Worm (Caenorhabditis elegans) whole organism, L3 larva: ENCODE data around the gene mmcm-1.

Source experiments
- R02D3.7 ChIP-seq: fragments of 150-350 bp; optimal IDR thresholded peaks from 2 replicates; lab custom pipeline; 2014; ENCODE audit warnings: missing biosample characterization, missing genetic modification characterization
- ZK546.5 ChIP-seq: sonication (generic microtip); optimal IDR thresholded peaks from 2 replicates; lab custom pipeline; 2017; ENCODE audit warnings: missing biosample characterization, missing genetic modification characterization
- aly-2 ChIP-seq: fragments of 150-350 bp; optimal IDR thresholded peaks from 2 replicates; lab custom pipeline; 2014; ENCODE audit warnings: missing biosample characterization, missing genetic modification characterization
- ama-1 ChIP-seq: fragments of 150-350 bp; optimal IDR thresholded peaks from 2 replicates; lab custom pipeline; 2018
- ceh-16 ChIP-seq: sonication (generic microtip); optimal IDR thresholded peaks from 2 replicates; lab custom pipeline; 2017; ENCODE audit warnings: missing biosample characterization, missing genetic modification characterization
- ceh-28 ChIP-seq: fragments of 150-350 bp; optimal IDR thresholded peaks from 2 replicates; lab custom pipeline; 2014; ENCODE audit warnings: missing biosample characterization, missing genetic modification reagents, missing genetic modification characterization
- ceh-82 ChIP-seq: fragments of 150-350 bp; optimal IDR thresholded peaks from 2 replicates; lab custom pipeline; 2014; ENCODE audit warnings: missing biosample characterization, missing genetic modification characterization
- ceh-9 ChIP-seq: sonication (generic microtip); optimal IDR thresholded peaks from 2 replicates; lab custom pipeline; 2018; ENCODE audit warnings: missing biosample characterization, missing genetic modification characterization
- daf-12 ChIP-seq: fragments of 150-350 bp; optimal IDR thresholded peaks from 2 replicates; lab custom pipeline; 2014; ENCODE audit warnings: missing biosample characterization, missing genetic modification reagents, missing genetic modification characterization
- egl-27 ChIP-seq: sonication (generic microtip); optimal IDR thresholded peaks from 4 replicates; lab custom pipeline; 2017; ENCODE audit warnings: missing biosample characterization, missing genetic modification reagents, missing genetic modification characterization
- egl-5 ChIP-seq: fragments of 150-350 bp; optimal IDR thresholded peaks from 2 replicates; lab custom pipeline; 2017; ENCODE audit warnings: missing biosample characterization, missing genetic modification reagents, missing genetic modification characterization, inconsistent platforms
- elt-1 ChIP-seq: fragments of 150-350 bp; optimal IDR thresholded peaks from 2 replicates; lab custom pipeline; 2014; ENCODE audit warnings: missing biosample characterization, missing genetic modification characterization
- elt-2 ChIP-seq: sonication (generic microtip); optimal IDR thresholded peaks from 2 replicates; lab custom pipeline; 2016; ENCODE audit warnings: missing genetic modification reagents, mild to moderate bottlenecking, missing genetic modification characterization, missing compliant biosample characterization
- elt-3 ChIP-seq, 3 experiments: fragments of 150-350 bp in 1 of 3; sonication (generic microtip) in 2 of 3; optimal IDR thresholded peaks; 2 replicates in 2 of 3; 4 replicates in 1 of 3; lab custom pipeline; 2014 to 2017; ENCODE audit warnings: missing biosample characterization in 3 of 3, missing genetic modification characterization in 3 of 3
- eor-1 ChIP-seq, 2 experiments: fragments of 150-350 bp; optimal IDR thresholded peaks; 2 replicates each; lab custom pipeline; 2014 to 2018; ENCODE audit warnings: missing biosample characterization in 2 of 2, missing genetic modification characterization in 2 of 2
- fkh-10 ChIP-seq: sonication (generic microtip); optimal IDR thresholded peaks from 2 replicates; lab custom pipeline; 2017; ENCODE audit warnings: missing biosample characterization, missing genetic modification reagents, missing genetic modification characterization
- fkh-2 ChIP-seq: fragments of 150-350 bp; optimal IDR thresholded peaks from 2 replicates; lab custom pipeline; 2014; ENCODE audit warnings: missing biosample characterization, missing genetic modification reagents, missing genetic modification characterization
- fos-1 ChIP-seq: fragments of 150-350 bp; optimal IDR thresholded peaks from 2 replicates; lab custom pipeline; 2014; ENCODE audit warnings: missing biosample characterization, missing genetic modification characterization
- hmg-11 ChIP-seq: sonication (generic microtip); optimal IDR thresholded peaks from 2 replicates; lab custom pipeline; 2016; ENCODE audit warnings: missing genetic modification characterization, missing compliant biosample characterization
- jun-1 ChIP-seq: fragments of 150-350 bp; optimal IDR thresholded peaks from 2 replicates; lab custom pipeline; 2014; ENCODE audit warnings: missing biosample characterization, missing genetic modification reagents, missing genetic modification characterization
- lin-15B ChIP-seq: fragments of 150-350 bp; optimal IDR thresholded peaks from 2 replicates; lab custom pipeline; 2014; ENCODE audit warnings: missing biosample characterization, missing genetic modification characterization
- lin-39 ChIP-seq: fragments of 150-350 bp; optimal IDR thresholded peaks from 2 replicates; lab custom pipeline; 2018; ENCODE audit warnings: missing biosample characterization, missing genetic modification reagents, missing genetic modification characterization
- lsy-12 ChIP-seq: sonication (generic microtip); optimal IDR thresholded peaks from 2 replicates; lab custom pipeline; 2016; ENCODE audit warnings: mild to moderate bottlenecking, missing genetic modification characterization, missing compliant biosample characterization
- mdl-1 ChIP-seq: fragments of 150-350 bp; optimal IDR thresholded peaks from 2 replicates; lab custom pipeline; 2014; ENCODE audit warnings: missing biosample characterization, missing genetic modification characterization
- mml-1 ChIP-seq: fragments of 150-350 bp; sonication (generic microtip); optimal IDR thresholded peaks from 3 replicates; lab custom pipeline; 2014; ENCODE audit warnings: missing biosample characterization, missing genetic modification characterization
- nfya-1 ChIP-seq: sonication (generic microtip); optimal IDR thresholded peaks from 2 replicates; lab custom pipeline; 2017; ENCODE audit warnings: missing genetic modification characterization, mild to moderate bottlenecking, missing compliant biosample characterization, antibody characterized with exemption, moderate library complexity; ENCODE audit not compliant: insufficient read depth
- nhr-11 ChIP-seq: fragments of 150-350 bp; optimal IDR thresholded peaks from 2 replicates; lab custom pipeline; 2014; ENCODE audit warnings: missing biosample characterization, missing genetic modification characterization
- nhr-12 ChIP-seq: fragments of 150-350 bp; optimal IDR thresholded peaks from 2 replicates; lab custom pipeline; 2014; ENCODE audit warnings: missing biosample characterization, missing genetic modification characterization
- nhr-23 ChIP-seq: fragments of 150-350 bp; optimal IDR thresholded peaks from 2 replicates; lab custom pipeline; 2014; ENCODE audit warnings: missing biosample characterization, missing genetic modification reagents, missing genetic modification characterization
- nhr-237 ChIP-seq: fragments of 150-350 bp; optimal IDR thresholded peaks from 2 replicates; lab custom pipeline; 2014; ENCODE audit warnings: missing biosample characterization, missing genetic modification characterization
- nhr-25 ChIP-seq: sonication (generic microtip); optimal IDR thresholded peaks from 2 replicates; lab custom pipeline; 2017; ENCODE audit warnings: missing biosample characterization, missing genetic modification characterization
- nhr-28 ChIP-seq: fragments of 150-350 bp; optimal IDR thresholded peaks from 2 replicates; lab custom pipeline; 2014; ENCODE audit warnings: missing biosample characterization, missing genetic modification characterization
- nhr-43 ChIP-seq: sonication (generic microtip); optimal IDR thresholded peaks from 2 replicates; lab custom pipeline; 2016; ENCODE audit warnings: mild to moderate bottlenecking, missing genetic modification characterization, missing compliant biosample characterization; ENCODE audit not compliant: poor library complexity, severe bottlenecking
- nhr-67 ChIP-seq: fragments of 150-350 bp; optimal IDR thresholded peaks from 2 replicates; lab custom pipeline; 2014; ENCODE audit warnings: missing biosample characterization, missing genetic modification characterization
- nhr-76 ChIP-seq: fragments of 150-350 bp; sonication (generic microtip); optimal IDR thresholded peaks from 5 replicates; lab custom pipeline; 2014; ENCODE audit warnings: missing biosample characterization, missing genetic modification characterization
- nhr-77 ChIP-seq: fragments of 150-350 bp; optimal IDR thresholded peaks from 2 replicates; lab custom pipeline; 2014; ENCODE audit warnings: missing biosample characterization, missing genetic modification characterization
- pha-4 ChIP-seq: fragments of 150-350 bp; optimal IDR thresholded peaks from 2 replicates; lab custom pipeline; 2014; ENCODE audit warnings: missing biosample characterization, missing genetic modification reagents, missing genetic modification characterization
- pqm-1 ChIP-seq: fragments of 150-350 bp; optimal IDR thresholded peaks from 2 replicates; lab custom pipeline; 2017; ENCODE audit warnings: missing biosample characterization, missing genetic modification characterization, inconsistent platforms
- sea-2 ChIP-seq: fragments of 150-350 bp; sonication (generic microtip); optimal IDR thresholded peaks from 4 replicates; lab custom pipeline; 2014; ENCODE audit warnings: missing biosample characterization, missing genetic modification reagents, missing genetic modification characterization
- skn-1 ChIP-seq: fragments of 150-350 bp; optimal IDR thresholded peaks from 2 replicates; lab custom pipeline; 2014; ENCODE audit warnings: missing biosample characterization, missing genetic modification characterization
- snpc-4 ChIP-seq: fragments of 150-350 bp; optimal IDR thresholded peaks from 2 replicates; lab custom pipeline; 2014; ENCODE audit warnings: missing biosample characterization, missing genetic modification characterization
- tbx-2 ChIP-seq: sonication (generic microtip); optimal IDR thresholded peaks from 2 replicates; lab custom pipeline; 2016; ENCODE audit warnings: mild to moderate bottlenecking, missing genetic modification characterization, missing compliant biosample characterization
- unc-39 ChIP-seq: sonication (generic microtip); optimal IDR thresholded peaks from 4 replicates; lab custom pipeline; 2017; ENCODE audit warnings: missing biosample characterization, missing genetic modification characterization
- unc-62 ChIP-seq: fragments of 150-350 bp; sonication (generic microtip); optimal IDR thresholded peaks from 4 replicates; lab custom pipeline; 2014; ENCODE audit warnings: missing biosample characterization, missing genetic modification reagents, missing genetic modification characterization
- zag-1 ChIP-seq: fragments of 150-350 bp; optimal IDR thresholded peaks from 2 replicates; lab custom pipeline; 2014; ENCODE audit warnings: missing biosample characterization, missing genetic modification characterization
- ztf-11 ChIP-seq: fragments of 150-350 bp; optimal IDR thresholded peaks from 2 replicates; lab custom pipeline; 2014; ENCODE audit warnings: missing biosample characterization, missing genetic modification characterization
- ztf-4 ChIP-seq: fragments of 150-350 bp; optimal IDR thresholded peaks from 2 replicates; lab custom pipeline; 2014; ENCODE audit warnings: missing biosample characterization, missing genetic modification characterization

The mmcm-1 gene

ce11 chrIII:3867937-3868929, 39.3 kb downstream of the mmcm-1 start:
- no peak for TF ChIP-seq egl-5
- TF ChIP-seq pqm-1 (tag; lab: Kevin White, UChicago), result no peak
- no peak for TF ChIP-seq mml-1 (tag; lab: Kevin White, UChicago)
- no peak for TF ChIP-seq daf-12 (tag; lab: Kevin White, UChicago)
- no peak for TF ChIP-seq nhr-12 (tag; lab: Kevin White, UChicago)
- no peak for TF ChIP-seq lin-39 (tag; lab: Kevin White, UChicago)

DNA sequence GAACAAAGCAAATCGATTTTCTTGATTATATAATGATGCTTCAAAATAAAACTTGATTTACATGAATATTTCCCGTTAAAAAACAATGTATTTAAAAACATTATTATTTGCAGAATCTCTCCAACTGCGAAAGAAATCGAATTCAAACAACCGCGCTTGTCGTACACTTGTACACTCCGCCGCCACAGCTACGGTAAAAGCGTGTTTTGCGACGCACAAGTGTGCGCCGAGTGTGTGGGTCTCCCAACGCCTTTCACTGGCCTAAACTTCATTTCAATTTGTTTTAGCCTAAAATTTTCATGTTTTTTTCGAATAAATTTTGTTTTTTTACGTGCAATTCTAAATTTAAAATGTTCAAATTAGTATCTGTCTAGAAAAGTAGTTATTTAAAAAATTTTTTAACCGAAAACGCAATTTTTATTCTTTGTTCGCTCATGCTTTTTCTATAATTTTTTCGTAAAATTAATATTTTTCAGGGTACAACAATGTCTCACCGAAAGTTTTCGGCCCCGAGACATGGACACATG, 40.0 kb downstream of the mmcm-1 start, which contains the start of gene rpl-3:
TSS of gene rpl-3 (plus strand) at position 477 of the 527 bp plus-strand sequence.
- TF ChIP-seq fkh-2 (peak; percentile 90), egl-27 (tag; lab: Kevin White, UChicago) (peak; percentile 99), nhr-237 (tag; lab: Kevin White, UChicago) (peak; percentile 67), nhr-67 (peak; percentile 76), lin-15B (tag; lab: Kevin White, UChicago) (peak; percentile 100), R02D3.7 (tag; lab: Kevin White, UChicago) (peak; percentile 98), eor-1 (tag; optimal IDR thresholded peaks at IDR 0.05; lab: Kevin White, UChicago) (peak in 1 of 2 experiments; percentile 21), elt-1 (peak; percentile 98), nhr-11 (tag; lab: Kevin White, UChicago) (peak; percentile 100), nhr-23 (tag; lab: Kevin White, UChicago) (peak; percentile 100), snpc-4 (tag; lab: Kevin White, UChicago) (peak; percentile 98), fkh-10 (peak; percentile 100), nhr-12 (tag; lab: Kevin White, UChicago) (peak; percentile 43), unc-62 (GFP tag; lab: Kevin White, UChicago) (peak; percentile 100), sea-2 (peak; percentile 72), hmg-11 (tag; lab: Kevin White, UChicago) (peak; percentile 100), nhr-43 (tag; lab: Kevin White, UChicago) (peak; percentile 99), jun-1 (tag; lab: Kevin White, UChicago) (peak; percentile 100), elt-2 (peak; percentile 99), tbx-2 (tag; lab: Kevin White, UChicago) (peak; percentile 99), elt-3 (tag; optimal IDR thresholded peaks at IDR 0.05; lab: Kevin White, UChicago) (peak; percentile 83 to 100 (median 98)), nfya-1 (peak; percentile 100), daf-12 (tag; lab: Kevin White, UChicago) (peak; percentile 98), ztf-4 (tag; lab: Kevin White, UChicago) (peak; percentile 98), skn-1 (tag; lab: Kevin White, UChicago) (peak; percentile 99), ztf-11 (peak; percentile 80), lsy-12 (tag; lab: Kevin White, UChicago) (peak; percentile 100), ceh-16 (tag; lab: Kevin White, UChicago) (peak; percentile 85), nhr-76 (peak; percentile 96), mdl-1 (tag; lab: Kevin White, UChicago) (peak; percentile 93), fos-1 (tag; lab: Kevin White, UChicago) (peak; percentile 100), nhr-25 (tag; lab: Kevin White, UChicago) (peak; percentile 100), nhr-77 (tag; lab: Kevin White, UChicago) (peak; percentile 97), egl-5 (peak; percentile 98), ama-1 (lab: Kevin White, UChicago) (peak; percentile 94), aly-2 (peak; percentile 100), ceh-82 (tag; lab: Kevin White, UChicago) (peak; percentile 100), unc-39 (peak; percentile 65), ceh-9 (tag; lab: Kevin White, UChicago) (no peak), pqm-1 (tag; lab: Kevin White, UChicago) (peak; percentile 99), ZK546.5 (tag; lab: Kevin White, UChicago) (peak; percentile 85), mml-1 (tag; lab: Kevin White, UChicago) (no peak), pha-4 (tag; lab: Kevin White, UChicago) (peak; percentile 100), nhr-28 (tag; lab: Kevin White, UChicago) (peak; percentile 99), zag-1 (peak; percentile 97), ceh-28 (tag; lab: Kevin White, UChicago) (peak; percentile 98), lin-39 (tag; lab: Kevin White, UChicago) (peak; percentile 100)
- TF ChIP-seq, all 47 proteins: peak for 45
